Fruit fly (Drosophila melanogaster) whole organism, embryonic: Measurements from ENCODE around the gene RluA-1.

Experiments used
- Bdp1 ChIP-seq: fragments of 200-800 bp; sonication (Bioruptor generic); optimal IDR thresholded peaks from 3 replicates; lab custom pipeline; 2016; ENCODE audit warnings: missing biosample characterization, missing genetic modification characterization
- CG12155 ChIP-seq: fragments of 200-800 bp; sonication (Bioruptor generic); optimal IDR thresholded peaks from 3 replicates; lab custom pipeline; 2016; ENCODE audit warnings: missing biosample characterization, missing genetic modification characterization
- CG12236 ChIP-seq: fragments of 200-800 bp; sonication (Bioruptor generic); optimal IDR thresholded peaks from 2 replicates; lab custom pipeline; 2016; ENCODE audit warnings: missing biosample characterization, missing genetic modification characterization
- CG16813 ChIP-seq: fragments of 200-800 bp; sonication (Bioruptor generic); IDR thresholded peaks from 3 replicates; pipeline ENCODE4 v1.3.6; 2022; ENCODE audit warnings: missing biosample characterization, missing genetic modification characterization; ENCODE audit not compliant: partially characterized antibody
- CG17186 ChIP-seq: fragments of 200-800 bp; sonication (Bioruptor generic); optimal IDR thresholded peaks from 3 replicates; lab custom pipeline; 2017; ENCODE audit warnings: missing biosample characterization, missing genetic modification reagents, missing genetic modification characterization
- CG17568 ChIP-seq: fragments of 200-800 bp; sonication (Bioruptor generic); optimal IDR thresholded peaks from 2 replicates; lab custom pipeline; 2018; ENCODE audit warnings: missing biosample characterization, mild to moderate bottlenecking, missing genetic modification characterization, moderate library complexity
- CG2199 ChIP-seq: fragments of 200-800 bp; sonication (Bioruptor generic); IDR thresholded peaks from 3 replicates; pipeline ENCODE4 v1.3.6; 2022; ENCODE audit warnings: missing biosample characterization, missing genetic modification characterization
- CG31388 ChIP-seq: fragments of 200-800 bp; sonication (Bioruptor generic); optimal IDR thresholded peaks from 2 replicates; lab custom pipeline; 2016; ENCODE audit warnings: missing biosample characterization, missing genetic modification characterization
- CG3847 ChIP-seq: fragments of 200-800 bp; sonication (Bioruptor generic); IDR thresholded peaks from 2 replicates; pipeline ENCODE4 v1.3.6; 2022; ENCODE audit warnings: missing biosample characterization, missing genetic modification characterization
- CG4282 ChIP-seq: fragments of 200-800 bp; sonication (Bioruptor generic); optimal IDR thresholded peaks from 2 replicates; lab custom pipeline; 2016; ENCODE audit warnings: missing biosample characterization, missing genetic modification characterization
- CG4820 ChIP-seq: fragments of 200-800 bp; sonication (Bioruptor generic); optimal IDR thresholded peaks from 3 replicates; lab custom pipeline; 2016; ENCODE audit warnings: missing biosample characterization, missing genetic modification characterization
- CG6254 ChIP-seq: fragments of 200-800 bp; sonication (Bioruptor generic); optimal IDR thresholded peaks from 3 replicates; lab custom pipeline; 2017; ENCODE audit warnings: mild to moderate bottlenecking, missing biosample characterization, missing genetic modification reagents, missing genetic modification characterization
- CG9437 ChIP-seq: fragments of 200-800 bp; sonication (Bioruptor generic); optimal IDR thresholded peaks from 2 replicates; lab custom pipeline; 2018; ENCODE audit warnings: missing biosample characterization, mild to moderate bottlenecking, missing genetic modification characterization
- CTCF ChIP-seq: fragments of 200-800 bp; sonication (Bioruptor generic); optimal IDR thresholded peaks from 2 replicates; lab custom pipeline; 2017; ENCODE audit warnings: missing biosample characterization, mild to moderate bottlenecking, missing genetic modification characterization, moderate library complexity
- Camta ChIP-seq: fragments of 200-800 bp; sonication (Bioruptor generic); optimal IDR thresholded peaks from 2 replicates; lab custom pipeline; 2016; ENCODE audit warnings: missing biosample characterization, missing genetic modification characterization
- CkIIα-i1 ChIP-seq: fragments of 200-800 bp; sonication (Bioruptor generic); IDR thresholded peaks from 2 replicates; pipeline ENCODE4 v1.3.6; 2022; ENCODE audit warnings: missing biosample characterization, missing genetic modification characterization
- Dek ChIP-seq: fragments of 200-800 bp; sonication (Bioruptor generic); optimal IDR thresholded peaks from 3 replicates; lab custom pipeline; 2019; ENCODE audit warnings: missing biosample characterization, mild to moderate bottlenecking, missing genetic modification characterization, moderate library complexity
- Dref ChIP-seq: fragments of 200-800 bp; sonication (Bioruptor generic); IDR thresholded peaks from 2 replicates; pipeline ENCODE4 v1.3.6; 2022; ENCODE audit warnings: missing biosample characterization, missing genetic modification characterization
- Gsc ChIP-seq: fragments of 200-800 bp; sonication (Bioruptor generic); IDR thresholded peaks from 2 replicates; pipeline ENCODE4 v1.3.6; 2022; ENCODE audit warnings: missing biosample characterization, missing genetic modification characterization
- H15 ChIP-seq: fragments of 200-800 bp; sonication (Bioruptor generic); IDR thresholded peaks from 3 replicates; pipeline ENCODE4 v1.3.6; 2022; ENCODE audit warnings: missing biosample characterization, missing genetic modification characterization
- HLH3B ChIP-seq: fragments of 200-800 bp; sonication (Bioruptor generic); IDR thresholded peaks from 2 replicates; pipeline ENCODE4 v1.3.6; 2022; ENCODE audit warnings: missing biosample characterization, missing genetic modification characterization
- Lhr ChIP-seq: fragments of 200-800 bp; sonication (Bioruptor generic); optimal IDR thresholded peaks from 3 replicates; lab custom pipeline; 2017; ENCODE audit warnings: mild to moderate bottlenecking, missing biosample characterization, missing genetic modification reagents, missing genetic modification characterization
- MBD-R2 ChIP-seq: fragments of 200-800 bp; sonication (Bioruptor generic); IDR thresholded peaks from 2 replicates; pipeline ENCODE4 v1.3.6; 2022; ENCODE audit warnings: missing biosample characterization, missing genetic modification characterization
- Max ChIP-seq: fragments of 200-800 bp; sonication (Bioruptor generic); optimal IDR thresholded peaks from 2 replicates; lab custom pipeline; 2016; ENCODE audit warnings: missing biosample characterization, mild to moderate bottlenecking, missing genetic modification characterization
- Med ChIP-seq: fragments of 200-800 bp; sonication (Bioruptor generic); peaks from one replicate; lab custom pipeline; 2016; ENCODE audit warnings: missing biosample characterization, missing genetic modification characterization, mild to moderate bottlenecking, inconsistent platforms, moderate library complexity
- Neu2 ChIP-seq: fragments of 200-800 bp; sonication (Bioruptor generic); optimal IDR thresholded peaks from 3 replicates; lab custom pipeline; 2016; ENCODE audit warnings: missing biosample characterization, missing genetic modification characterization, borderline replicate concordance
- NfI ChIP-seq: fragments of 200-800 bp; sonication (Bioruptor generic); optimal IDR thresholded peaks from 3 replicates; lab custom pipeline; 2018; ENCODE audit warnings: missing biosample characterization, mild to moderate bottlenecking, missing genetic modification characterization, moderate library complexity
- Poxn ChIP-seq: fragments of 200-800 bp; sonication (Bioruptor generic); IDR thresholded peaks from 2 replicates; pipeline ENCODE4 v1.3.6; 2022; ENCODE audit warnings: missing biosample characterization, missing genetic modification characterization
- Ravus ChIP-seq: fragments of 200-800 bp; sonication (Bioruptor generic); IDR thresholded peaks from 2 replicates; pipeline ENCODE4 v1.3.6; 2022; ENCODE audit warnings: missing biosample characterization, missing genetic modification characterization
- Rfx ChIP-seq: fragments of 200-800 bp; sonication (Bioruptor generic); IDR thresholded peaks from 2 replicates; pipeline ENCODE4 v1.3.6; 2022; ENCODE audit warnings: missing biosample characterization, missing genetic modification characterization
- Sox100B ChIP-seq: fragments of 200-800 bp; sonication (Bioruptor generic); optimal IDR thresholded peaks from 3 replicates; lab custom pipeline; 2018; ENCODE audit warnings: missing biosample characterization, mild to moderate bottlenecking, missing genetic modification characterization
- Vsx1 ChIP-seq: fragments of 200-800 bp; sonication (Bioruptor generic); optimal IDR thresholded peaks from 2 replicates; lab custom pipeline; 2017; ENCODE audit warnings: missing biosample characterization, mild to moderate bottlenecking, missing genetic modification characterization, missing genetic modification reagents
- chinmo ChIP-seq: fragments of 200-800 bp; sonication (Bioruptor generic); IDR thresholded peaks from 4 replicates; pipeline ENCODE4 v1.3.6; 2022; ENCODE audit warnings: missing biosample characterization, missing genetic modification characterization; ENCODE audit not compliant: partially characterized antibody
- crc ChIP-seq: fragments of 200-800 bp; sonication (Bioruptor generic); optimal IDR thresholded peaks from 2 replicates; lab custom pipeline; 2016; ENCODE audit warnings: missing biosample characterization, missing genetic modification characterization
- dmrt99B ChIP-seq: fragments of 200-800 bp; sonication (Bioruptor generic); optimal IDR thresholded peaks from 2 replicates; lab custom pipeline; 2018; ENCODE audit warnings: missing biosample characterization, mild to moderate bottlenecking, missing genetic modification characterization, moderate library complexity
- eve ChIP-seq, 2 experiments: fragments of >200 bp; optimal IDR thresholded peaks; 2 replicates each; lab custom pipeline; 2017; ENCODE audit warnings: missing biosample characterization in 2 of 2, missing genetic modification characterization in 2 of 2
- gce ChIP-seq: fragments of 200-800 bp; sonication (Bioruptor generic); IDR thresholded peaks from 3 replicates; pipeline ENCODE4 v1.3.6; 2022; ENCODE audit warnings: missing biosample characterization, missing genetic modification characterization
- ham ChIP-seq: fragments of 200-800 bp; sonication (Bioruptor generic); IDR thresholded peaks from 2 replicates; pipeline ENCODE4 v1.3.6; 2022; ENCODE audit warnings: missing biosample characterization, missing genetic modification characterization
- inv ChIP-seq: fragments of 200-800 bp; sonication (Bioruptor generic); IDR thresholded peaks from 2 replicates; pipeline ENCODE4 v1.3.6; 2022; ENCODE audit warnings: missing biosample characterization, missing genetic modification characterization; ENCODE audit not compliant: partially characterized antibody
- jing ChIP-seq: fragments of 200-800 bp; sonication (Bioruptor generic); optimal IDR thresholded peaks from 2 replicates; lab custom pipeline; 2018; ENCODE audit warnings: missing biosample characterization, mild to moderate bottlenecking, missing genetic modification characterization
- lmd ChIP-seq: fragments of 200-800 bp; sonication (Bioruptor generic); IDR thresholded peaks from 2 replicates; pipeline ENCODE4 v1.3.6; 2022; ENCODE audit warnings: missing biosample characterization, missing genetic modification characterization
- nau ChIP-seq: fragments of 200-800 bp; sonication (Bioruptor generic); optimal IDR thresholded peaks from 3 replicates; lab custom pipeline; 2017; ENCODE audit warnings: missing biosample characterization, mild to moderate bottlenecking, missing genetic modification characterization, missing genetic modification reagents
- otp ChIP-seq: fragments of 200-800 bp; sonication (Bioruptor generic); IDR thresholded peaks from 3 replicates; pipeline ENCODE4, ENCODE4 v1.3.6; 2022; ENCODE audit warnings: missing biosample characterization, missing genetic modification characterization
- pfk ChIP-seq: fragments of 200-800 bp; sonication (Bioruptor generic); optimal IDR thresholded peaks from 2 replicates; lab custom pipeline; 2018; ENCODE audit warnings: missing biosample characterization, mild to moderate bottlenecking, missing genetic modification characterization, moderate library complexity
- psq ChIP-seq: fragments of 200-800 bp; sonication (Bioruptor generic); optimal IDR thresholded peaks from 2 replicates; lab custom pipeline; 2017; ENCODE audit warnings: missing biosample characterization, missing genetic modification characterization
- ro ChIP-seq: fragments of 200-800 bp; sonication (Bioruptor generic); IDR thresholded peaks from 2 replicates; pipeline ENCODE4 v1.3.6; 2022; ENCODE audit warnings: missing biosample characterization, missing genetic modification characterization
- sc ChIP-seq, 3 experiments: fragments of >200 bp in 2 of 3; fragments of 200-800 bp in 1 of 3; sonication (Bioruptor generic) in 1 of 3; optimal IDR thresholded peaks; 2 replicates in 2 of 3; 3 replicates in 1 of 3; lab custom pipeline; 2017; ENCODE audit warnings: mild to moderate bottlenecking in 1 of 3, missing biosample characterization in 1 of 3, missing genetic modification characterization in 1 of 3, missing genetic modification reagents in 1 of 3
- schlank ChIP-seq: fragments of 200-800 bp; sonication (Bioruptor generic); optimal IDR thresholded peaks from 2 replicates; lab custom pipeline; 2018; ENCODE audit warnings: missing biosample characterization, mild to moderate bottlenecking, missing genetic modification characterization
- seq ChIP-seq: fragments of 200-800 bp; sonication (Bioruptor generic); IDR thresholded peaks from 2 replicates; pipeline ENCODE4 v1.3.6; 2022; ENCODE audit warnings: missing biosample characterization, missing genetic modification characterization
- sob ChIP-seq: fragments of 200-800 bp; sonication (Bioruptor generic); IDR thresholded peaks from 2 replicates; pipeline ENCODE4 v1.3.6; 2022; ENCODE audit warnings: missing biosample characterization, missing genetic modification characterization
- trem ChIP-seq: fragments of 200-800 bp; optimal IDR thresholded peaks from 3 replicates; lab custom pipeline; 2019; ENCODE audit warnings: missing biosample characterization, mild to moderate bottlenecking, missing genetic modification characterization, moderate library complexity
- ttk ChIP-seq: fragments of 200-800 bp; sonication (Bioruptor generic); IDR thresholded peaks from 2 replicates; pipeline ENCODE4 v2.1.2; 2022; ENCODE audit warnings: missing biosample characterization, missing genetic modification characterization

Gene RluA-1

DNA sequence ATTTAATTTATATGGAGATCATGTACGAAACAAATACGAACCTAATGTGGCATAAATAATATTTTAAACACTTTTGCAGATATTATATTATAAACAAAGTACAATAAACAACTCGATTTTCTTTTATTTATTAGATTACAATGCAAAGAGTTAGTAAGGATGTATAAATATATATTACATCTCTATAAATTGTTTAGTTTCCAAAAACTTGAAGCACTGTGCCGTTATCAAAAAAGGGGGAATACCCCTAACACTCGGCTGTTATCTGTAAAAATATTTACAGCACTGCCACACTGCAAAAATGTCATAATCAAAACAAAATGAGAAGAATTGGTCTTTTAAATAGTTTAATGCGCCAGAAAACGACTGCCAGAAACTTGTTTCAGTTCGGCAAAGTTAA is 45.6 kb downstream of the RluA-1 start, which contains the start of gene CG5188:
Gene CG5188, plus strand, starts transcription at position 302 of the 400 bp plus-strand sequence.
- TF ChIP-seq CG2199 (GFP tag; lab: Robert Waterston, UW) (no peak), nau (GFP tag; lab: Kevin White, UChicago) (peak; percentile 10), jing (no peak), Neu2 (GFP tag; lab: Kevin White, UChicago) (no peak), Dek (tag; lab: Kevin White, UChicago) (peak; percentile 54), CTCF (GFP tag; lab: Kevin White, UChicago) (no peak), NfI (GFP tag; lab: Kevin White, UChicago) (peak; percentile 47), Dref (GFP tag; lab: Robert Waterston, UW) (no peak), CG17568 (GFP tag; lab: Kevin White, UChicago) (no peak), ro (no peak), CG12155 (peak; percentile 37), CG6254 (no peak), Gsc (GFP tag; lab: Robert Waterston, UW) (no peak), Max (GFP tag; lab: Kevin White, UChicago) (peak; percentile 40), sob (GFP tag; lab: Robert Waterston, UW) (peak; percentile 31; the same call in 1 of the 2 replicates), CG12236 (GFP tag; lab: Kevin White, UChicago) (no peak), CG17186 (GFP tag; lab: Kevin White, UChicago) (no peak), ttk (GFP tag; lab: Robert Waterston, UW) (no peak), ham (no peak), Ravus (GFP tag; lab: Robert Waterston, UW) (no peak), seq (GFP tag; lab: Robert Waterston, UW) (no peak), inv (GFP tag; lab: Robert Waterston, UW) (no peak), CG16813 (GFP tag; lab: Robert Waterston, UW) (0 out of 3 replicates have a peak, but pooled peaks have one; percentile 34), Vsx1 (GFP tag; lab: Kevin White, UChicago) (no peak), dmrt99B (tag; lab: Kevin White, UChicago) (no peak), chinmo (GFP tag; lab: Robert Waterston, UW) (0 out of 4 replicates have a peak, but pooled peaks have one; percentile 20), otp (GFP tag; lab: Robert Waterston, UW) (0 out of 3 replicates have a peak, but pooled peaks have one; percentile 25), sc (optimal IDR thresholded peaks at IDR 0.05; lab: Kevin White, UChicago) (no peak), sc (GFP tag; optimal IDR thresholded peaks at IDR 0.05; lab: Kevin White, UChicago) (no peak), gce (GFP tag; lab: Robert Waterston, UW) (0 out of 3 replicates have a peak, but pooled peaks have one; percentile 48), Med (peak; percentile 65), Sox100B (GFP tag; lab: Kevin White, UChicago) (peak; percentile 53), Camta (GFP tag; lab: Kevin White, UChicago) (peak; percentile 2), Lhr (GFP tag; lab: Kevin White, UChicago) (no peak), eve (GFP tag; optimal IDR thresholded peaks at IDR 0.05; lab: Kevin White, UChicago) (no peak), CG31388 (no peak), CG4820 (peak; percentile 31), lmd (GFP tag; lab: Robert Waterston, UW) (peak; percentile 14; the same call in 1 of the 2 replicates), CG3847 (GFP tag; lab: Robert Waterston, UW) (no peak), trem (tag; lab: Kevin White, UChicago) (peak; percentile 55), Poxn (no peak), schlank (tag; lab: Kevin White, UChicago) (no peak), CG9437 (GFP tag; lab: Kevin White, UChicago) (peak; percentile 25), H15 (GFP tag; lab: Robert Waterston, UW) (no peak), MBD-R2 (GFP tag; lab: Robert Waterston, UW) (peak; percentile 75; the same call in 1 of the 2 replicates), Rfx (peak; percentile 61), CkIIα-i1 (no peak), psq (GFP tag; lab: Kevin White, UChicago) (no peak), CG4282 (GFP tag; lab: Kevin White, UChicago) (peak; percentile 6), crc (GFP tag; lab: Kevin White, UChicago) (no peak), HLH3B (GFP tag; lab: Robert Waterston, UW) (no peak), pfk (GFP tag; lab: Kevin White, UChicago) (no peak), Bdp1 (GFP tag; lab: Kevin White, UChicago) (no peak)
